Worm (Caenorhabditis elegans): ENCODE data around the gene F22B5.6.

DNA sequence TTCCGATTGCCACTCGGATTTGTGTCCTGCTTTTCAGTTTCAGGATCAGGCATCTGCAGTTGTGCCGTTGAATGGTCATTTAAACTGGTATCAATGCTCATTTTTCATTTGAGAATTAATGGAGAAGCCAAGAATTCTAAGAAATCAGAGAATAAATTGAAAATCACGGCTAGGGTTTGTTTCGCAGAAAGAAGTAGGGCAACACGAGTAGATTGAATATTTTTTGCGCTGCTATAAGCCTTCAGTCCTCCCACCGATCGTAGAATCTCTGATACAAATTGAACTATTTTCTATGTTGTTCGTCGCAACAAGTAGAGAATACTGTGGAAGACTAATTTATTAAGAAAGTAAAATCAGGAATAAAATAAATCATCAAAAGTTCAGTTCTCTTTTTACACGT is 19.0 kb downstream of the F22B5.6 start, which contains the start of gene acp-3:
- no peak for TF ChIP-seq lin-11 (tag; optimal IDR thresholded peaks at IDR 0.05)
- TF ChIP-seq ama-1 (optimal IDR thresholded peaks at IDR 0.05) = no peak
- TF ChIP-seq nhr-232 (tag; optimal IDR thresholded peaks at IDR 0.05) = no peak
- no peak for TF ChIP-seq elt-4 (tag; optimal IDR thresholded peaks at IDR 0.05)
